Worm (Caenorhabditis elegans) whole organism, L2 larva: ENCODE measurements around the gene R05F9.11.

Source experiments
- R02D3.7 ChIP-seq: fragments of 150-350 bp; optimal IDR thresholded peaks from 2 replicates; lab custom pipeline; 2014; ENCODE audit warnings: missing biosample characterization, missing genetic modification characterization
- ama-1 ChIP-seq: fragments of 150-350 bp; optimal IDR thresholded peaks from 2 replicates; lab custom pipeline; 2018; ENCODE audit warnings: inconsistent platforms
- blmp-1 ChIP-seq: sonication (generic microtip); optimal IDR thresholded peaks from 2 replicates; lab custom pipeline; 2017; ENCODE audit warnings: missing genetic modification characterization, mild to moderate bottlenecking, missing compliant biosample characterization, antibody characterized with exemption, moderate library complexity; ENCODE audit not compliant: insufficient read depth
- dmd-4 ChIP-seq: sonication (generic microtip); optimal IDR thresholded peaks from 2 replicates; lab custom pipeline; 2017; ENCODE audit warnings: missing biosample characterization, missing genetic modification characterization
- egl-27 ChIP-seq: sonication (generic microtip); optimal IDR thresholded peaks from 3 replicates; lab custom pipeline; 2017; ENCODE audit warnings: missing biosample characterization, missing genetic modification reagents, missing genetic modification characterization
- elt-3 ChIP-seq: sonication (generic microtip); optimal IDR thresholded peaks from 2 replicates; lab custom pipeline; 2017; ENCODE audit warnings: missing biosample characterization, missing genetic modification characterization
- fos-1 ChIP-seq: fragments of 150-350 bp; optimal IDR thresholded peaks from 2 replicates; lab custom pipeline; 2014; ENCODE audit warnings: missing biosample characterization, missing genetic modification characterization
- nhr-11 ChIP-seq: fragments of 150-350 bp; optimal IDR thresholded peaks from 2 replicates; lab custom pipeline; 2014; ENCODE audit warnings: missing biosample characterization, missing genetic modification characterization
- nhr-21 ChIP-seq: fragments of 150-350 bp; optimal IDR thresholded peaks from 2 replicates; lab custom pipeline; 2014; ENCODE audit warnings: missing biosample characterization, missing genetic modification characterization
- nhr-237 ChIP-seq: fragments of 150-350 bp; optimal IDR thresholded peaks from 2 replicates; lab custom pipeline; 2014; ENCODE audit warnings: missing biosample characterization, missing genetic modification characterization
- nhr-25 ChIP-seq: fragments of 150-350 bp; sonication (generic microtip); optimal IDR thresholded peaks from 3 replicates; lab custom pipeline; 2014; ENCODE audit warnings: missing biosample characterization, missing genetic modification characterization
- nhr-6 ChIP-seq: fragments of 150-350 bp; optimal IDR thresholded peaks from 2 replicates; lab custom pipeline; 2014; ENCODE audit warnings: missing biosample characterization, missing genetic modification characterization
- skn-1 ChIP-seq: sonication (generic microtip); optimal IDR thresholded peaks from 2 replicates; lab custom pipeline; 2017; ENCODE audit warnings: missing biosample characterization, missing genetic modification characterization
- unc-39 ChIP-seq: fragments of 150-350 bp; optimal IDR thresholded peaks from 2 replicates; lab custom pipeline; 2014; ENCODE audit warnings: missing biosample characterization, missing genetic modification characterization

- TF ChIP-seq fos-1 (tag; lab: Kevin White, UChicago) (no peak), ama-1 (lab: Kevin White, UChicago) (no peak), nhr-25 (tag; lab: Kevin White, UChicago) (no peak), unc-39 (tag; lab: Kevin White, UChicago) (no peak), dmd-4 (no peak), nhr-11 (tag; lab: Kevin White, UChicago) (no peak), blmp-1 (tag; lab: Kevin White, UChicago) (no peak), nhr-6 (tag; lab: Kevin White, UChicago) (no peak), nhr-21 (tag; lab: Kevin White, UChicago) (no peak), nhr-237 (tag; lab: Kevin White, UChicago) (no peak), R02D3.7 (no peak), egl-27 (tag; lab: Kevin White, UChicago) (no peak), elt-3 (tag; lab: Kevin White, UChicago) (no peak), skn-1 (tag; lab: Kevin White, UChicago) (no peak)
Measured at ce11 chrII:4946775-4947174, 32.8 kb upstream of the R05F9.11 start.
